Worm (Caenorhabditis elegans) whole organism, L3 larva: Measurements from ENCODE around the gene F54C9.11.
A peak's percentile ranks its signal among the peaks of the same experiment; 100 is the strongest.

Experiments
- R02D3.7 ChIP-seq: fragments of 150-350 bp; optimal IDR thresholded peaks from 2 replicates; lab custom pipeline; 2014; ENCODE audit warnings: missing biosample characterization, missing genetic modification characterization
- ZK546.5 ChIP-seq: sonication (generic microtip); optimal IDR thresholded peaks from 2 replicates; lab custom pipeline; 2017; ENCODE audit warnings: missing biosample characterization, missing genetic modification characterization
- aly-2 ChIP-seq: fragments of 150-350 bp; optimal IDR thresholded peaks from 2 replicates; lab custom pipeline; 2014; ENCODE audit warnings: missing biosample characterization, missing genetic modification characterization
- ama-1 ChIP-seq: fragments of 150-350 bp; optimal IDR thresholded peaks from 2 replicates; lab custom pipeline; 2018
- ceh-82 ChIP-seq: fragments of 150-350 bp; optimal IDR thresholded peaks from 2 replicates; lab custom pipeline; 2014; ENCODE audit warnings: missing biosample characterization, missing genetic modification characterization
- daf-12 ChIP-seq: fragments of 150-350 bp; optimal IDR thresholded peaks from 2 replicates; lab custom pipeline; 2014; ENCODE audit warnings: missing biosample characterization, missing genetic modification reagents, missing genetic modification characterization
- egl-5 ChIP-seq: fragments of 150-350 bp; optimal IDR thresholded peaks from 2 replicates; lab custom pipeline; 2017; ENCODE audit warnings: missing biosample characterization, missing genetic modification reagents, missing genetic modification characterization, inconsistent platforms
- elt-2 ChIP-seq: sonication (generic microtip); optimal IDR thresholded peaks from 2 replicates; lab custom pipeline; 2016; ENCODE audit warnings: missing genetic modification reagents, mild to moderate bottlenecking, missing genetic modification characterization, missing compliant biosample characterization
- elt-3 ChIP-seq, 3 experiments: fragments of 150-350 bp in 1 of 3; sonication (generic microtip) in 2 of 3; optimal IDR thresholded peaks; 2 replicates in 2 of 3; 4 replicates in 1 of 3; lab custom pipeline; 2014 to 2017; ENCODE audit warnings: missing biosample characterization in 3 of 3, missing genetic modification characterization in 3 of 3
- eor-1 ChIP-seq, 2 experiments: fragments of 150-350 bp; optimal IDR thresholded peaks; 2 replicates each; lab custom pipeline; 2014 to 2018; ENCODE audit warnings: missing biosample characterization in 2 of 2, missing genetic modification characterization in 2 of 2
- fkh-10 ChIP-seq: sonication (generic microtip); optimal IDR thresholded peaks from 2 replicates; lab custom pipeline; 2017; ENCODE audit warnings: missing biosample characterization, missing genetic modification reagents, missing genetic modification characterization
- fkh-2 ChIP-seq: fragments of 150-350 bp; optimal IDR thresholded peaks from 2 replicates; lab custom pipeline; 2014; ENCODE audit warnings: missing biosample characterization, missing genetic modification reagents, missing genetic modification characterization
- hmg-11 ChIP-seq: sonication (generic microtip); optimal IDR thresholded peaks from 2 replicates; lab custom pipeline; 2016; ENCODE audit warnings: missing genetic modification characterization, missing compliant biosample characterization
- lin-15B ChIP-seq: fragments of 150-350 bp; optimal IDR thresholded peaks from 2 replicates; lab custom pipeline; 2014; ENCODE audit warnings: missing biosample characterization, missing genetic modification characterization
- lin-39 ChIP-seq: fragments of 150-350 bp; optimal IDR thresholded peaks from 2 replicates; lab custom pipeline; 2018; ENCODE audit warnings: missing biosample characterization, missing genetic modification reagents, missing genetic modification characterization
- mdl-1 ChIP-seq: fragments of 150-350 bp; optimal IDR thresholded peaks from 2 replicates; lab custom pipeline; 2014; ENCODE audit warnings: missing biosample characterization, missing genetic modification characterization
- mml-1 ChIP-seq: fragments of 150-350 bp; sonication (generic microtip); optimal IDR thresholded peaks from 3 replicates; lab custom pipeline; 2014; ENCODE audit warnings: missing biosample characterization, missing genetic modification characterization
- nfya-1 ChIP-seq: sonication (generic microtip); optimal IDR thresholded peaks from 2 replicates; lab custom pipeline; 2017; ENCODE audit warnings: missing genetic modification characterization, mild to moderate bottlenecking, missing compliant biosample characterization, antibody characterized with exemption, moderate library complexity; ENCODE audit not compliant: insufficient read depth
- nhr-11 ChIP-seq: fragments of 150-350 bp; optimal IDR thresholded peaks from 2 replicates; lab custom pipeline; 2014; ENCODE audit warnings: missing biosample characterization, missing genetic modification characterization
- nhr-12 ChIP-seq: fragments of 150-350 bp; optimal IDR thresholded peaks from 2 replicates; lab custom pipeline; 2014; ENCODE audit warnings: missing biosample characterization, missing genetic modification characterization
- nhr-237 ChIP-seq: fragments of 150-350 bp; optimal IDR thresholded peaks from 2 replicates; lab custom pipeline; 2014; ENCODE audit warnings: missing biosample characterization, missing genetic modification characterization
- nhr-28 ChIP-seq: fragments of 150-350 bp; optimal IDR thresholded peaks from 2 replicates; lab custom pipeline; 2014; ENCODE audit warnings: missing biosample characterization, missing genetic modification characterization
- nhr-43 ChIP-seq: sonication (generic microtip); optimal IDR thresholded peaks from 2 replicates; lab custom pipeline; 2016; ENCODE audit warnings: mild to moderate bottlenecking, missing genetic modification characterization, missing compliant biosample characterization; ENCODE audit not compliant: poor library complexity, severe bottlenecking
- nhr-67 ChIP-seq: fragments of 150-350 bp; optimal IDR thresholded peaks from 2 replicates; lab custom pipeline; 2014; ENCODE audit warnings: missing biosample characterization, missing genetic modification characterization
- nhr-76 ChIP-seq: fragments of 150-350 bp; sonication (generic microtip); optimal IDR thresholded peaks from 5 replicates; lab custom pipeline; 2014; ENCODE audit warnings: missing biosample characterization, missing genetic modification characterization
- pha-4 ChIP-seq: fragments of 150-350 bp; optimal IDR thresholded peaks from 2 replicates; lab custom pipeline; 2014; ENCODE audit warnings: missing biosample characterization, missing genetic modification reagents, missing genetic modification characterization
- pqm-1 ChIP-seq: fragments of 150-350 bp; optimal IDR thresholded peaks from 2 replicates; lab custom pipeline; 2017; ENCODE audit warnings: missing biosample characterization, missing genetic modification characterization, inconsistent platforms
- sea-2 ChIP-seq: fragments of 150-350 bp; sonication (generic microtip); optimal IDR thresholded peaks from 4 replicates; lab custom pipeline; 2014; ENCODE audit warnings: missing biosample characterization, missing genetic modification reagents, missing genetic modification characterization
- skn-1 ChIP-seq: fragments of 150-350 bp; optimal IDR thresholded peaks from 2 replicates; lab custom pipeline; 2014; ENCODE audit warnings: missing biosample characterization, missing genetic modification characterization
- snpc-4 ChIP-seq: fragments of 150-350 bp; optimal IDR thresholded peaks from 2 replicates; lab custom pipeline; 2014; ENCODE audit warnings: missing biosample characterization, missing genetic modification characterization
- tbx-2 ChIP-seq: sonication (generic microtip); optimal IDR thresholded peaks from 2 replicates; lab custom pipeline; 2016; ENCODE audit warnings: mild to moderate bottlenecking, missing genetic modification characterization, missing compliant biosample characterization
- unc-39 ChIP-seq: sonication (generic microtip); optimal IDR thresholded peaks from 4 replicates; lab custom pipeline; 2017; ENCODE audit warnings: missing biosample characterization, missing genetic modification characterization
- unc-62 ChIP-seq: fragments of 150-350 bp; sonication (generic microtip); optimal IDR thresholded peaks from 4 replicates; lab custom pipeline; 2014; ENCODE audit warnings: missing biosample characterization, missing genetic modification reagents, missing genetic modification characterization
- zag-1 ChIP-seq: fragments of 150-350 bp; optimal IDR thresholded peaks from 2 replicates; lab custom pipeline; 2014; ENCODE audit warnings: missing biosample characterization, missing genetic modification characterization
- ztf-11 ChIP-seq: fragments of 150-350 bp; optimal IDR thresholded peaks from 2 replicates; lab custom pipeline; 2014; ENCODE audit warnings: missing biosample characterization, missing genetic modification characterization
- ztf-4 ChIP-seq: fragments of 150-350 bp; optimal IDR thresholded peaks from 2 replicates; lab custom pipeline; 2014; ENCODE audit warnings: missing biosample characterization, missing genetic modification characterization

F54C9.11 gene

ce11 chrII:8581700-8582099 is 3.2 kb downstream of the F54C9.11 start, which contains the start of gene arl-1:
arl-1 (plus strand) TSS chrII:8582000.
- TF ChIP-seq snpc-4 (no peak), ztf-4 (no peak), nhr-12 (tag; lab: Kevin White, UChicago) (no peak), hmg-11 (no peak), sea-2 (no peak), ama-1 (lab: Kevin White, UChicago) (no peak), nhr-43 (no peak)

- TF ChIP-seq lin-15B (tag; lab: Kevin White, UChicago) (peak; percentile 42), nhr-237 (no peak), unc-39 (tag; lab: Kevin White, UChicago) (no peak), ZK546.5 (no peak), fkh-10 (GFP tag; lab: Kevin White, UChicago) (no peak), ama-1 (lab: Kevin White, UChicago) (no peak), pha-4 (tag; lab: Kevin White, UChicago) (peak; percentile 71), fkh-2 (no peak), tbx-2 (tag; lab: Kevin White, UChicago) (no peak), sea-2 (no peak), lin-39 (tag; lab: Kevin White, UChicago) (no peak), aly-2 (tag; lab: Kevin White, UChicago) (no peak), R02D3.7 (tag; lab: Kevin White, UChicago) (no peak), ztf-11 (tag; lab: Kevin White, UChicago) (no peak), skn-1 (tag; lab: Kevin White, UChicago) (no peak), hmg-11 (no peak), mdl-1 (tag; lab: Kevin White, UChicago) (no peak), egl-5 (no peak), pqm-1 (no peak), mml-1 (no peak), nfya-1 (tag; lab: Kevin White, UChicago) (peak; percentile 21), ceh-82 (no peak), nhr-67 (peak; percentile 35), elt-3 (tag; optimal IDR thresholded peaks at IDR 0.05; lab: Kevin White, UChicago) (no peak), elt-2 (no peak), nhr-43 (no peak), unc-62 (GFP tag; lab: Kevin White, UChicago) (no peak), nhr-11 (no peak), snpc-4 (no peak), nhr-76 (tag; lab: Kevin White, UChicago) (no peak)
These were observed 7.3 kb downstream of the F54C9.11 start, which contains the start of gene F54C9.9 for ce11 chrII:8577509-8578099. F54C9.9 (plus strand) TSS chrII:8578049.

ce11 chrII:8575184-8575583 is 9.7 kb downstream of the F54C9.11 start, which contains the start of gene puf-5:
puf-5 (plus strand) TSS chrII:8575541.
- TF ChIP-seq fkh-2 (no peak), nfya-1 (tag; lab: Kevin White, UChicago) (no peak), sea-2 (no peak), daf-12 (no peak)
- TF ChIP-seq, all 47 proteins: peak for 0

ce11 chrII:8573044-8573443 is 11.8 kb downstream of the F54C9.11 start, which contains the start of gene F54C9.7:
F54C9.7 (plus strand) TSS chrII:8573344.
- no peak for TF ChIP-seq R02D3.7 (tag; lab: Kevin White, UChicago)
- no peak for TF ChIP-seq pha-4 (tag; lab: Kevin White, UChicago)
- no peak for TF ChIP-seq eor-1 (tag; optimal IDR thresholded peaks at IDR 0.05; lab: Kevin White, UChicago)
- TF ChIP-seq nhr-28 (tag; lab: Kevin White, UChicago) = no peak
- no peak for TF ChIP-seq fkh-2
- no peak for TF ChIP-seq tbx-2 (tag; lab: Kevin White, UChicago)
- no peak for TF ChIP-seq zag-1 (tag; lab: Kevin White, UChicago)
- TF ChIP-seq nhr-43 = no peak
- no peak for TF ChIP-seq hmg-11
- TF ChIP-seq nhr-67 = no peak
- no peak for TF ChIP-seq pqm-1
- TF ChIP-seq mml-1 = no peak

ce11 chrII:8570977-8571376 is 13.9 kb downstream of the F54C9.11 start, which contains the start of gene bcs-1:
bcs-1 (plus strand) TSS chrII:8571085.
- TF ChIP-seq ztf-11 (tag; lab: Kevin White, UChicago) = no peak
- TF ChIP-seq nhr-237 = no peak
- no peak for TF ChIP-seq tbx-2 (tag; lab: Kevin White, UChicago)
- TF ChIP-seq fkh-10 (GFP tag; lab: Kevin White, UChicago) = no peak
- TF ChIP-seq pqm-1 = no peak
- TF ChIP-seq lin-39 (tag; lab: Kevin White, UChicago) = no peak
- TF ChIP-seq nhr-11 = no peak
- no peak for TF ChIP-seq ztf-4
- TF ChIP-seq hmg-11 = no peak
